Worm (Caenorhabditis elegans) whole organism, L3 larva: Measurements from ENCODE around the gene C05D11.1.

Source experiments
- ama-1 ChIP-seq: fragments of 150-350 bp; optimal IDR thresholded peaks from 2 replicates; lab custom pipeline; 2018
- ceh-28 ChIP-seq: fragments of 150-350 bp; optimal IDR thresholded peaks from 2 replicates; lab custom pipeline; 2014; ENCODE audit warnings: missing biosample characterization, missing genetic modification reagents, missing genetic modification characterization
- ceh-82 ChIP-seq: fragments of 150-350 bp; optimal IDR thresholded peaks from 2 replicates; lab custom pipeline; 2014; ENCODE audit warnings: missing biosample characterization, missing genetic modification characterization
- egl-27 ChIP-seq: sonication (generic microtip); optimal IDR thresholded peaks from 4 replicates; lab custom pipeline; 2017; ENCODE audit warnings: missing biosample characterization, missing genetic modification reagents, missing genetic modification characterization
- hmg-11 ChIP-seq: sonication (generic microtip); optimal IDR thresholded peaks from 2 replicates; lab custom pipeline; 2016; ENCODE audit warnings: missing genetic modification characterization, missing compliant biosample characterization
- lsy-12 ChIP-seq: sonication (generic microtip); optimal IDR thresholded peaks from 2 replicates; lab custom pipeline; 2016; ENCODE audit warnings: mild to moderate bottlenecking, missing genetic modification characterization, missing compliant biosample characterization
- mml-1 ChIP-seq: fragments of 150-350 bp; sonication (generic microtip); optimal IDR thresholded peaks from 3 replicates; lab custom pipeline; 2014; ENCODE audit warnings: missing biosample characterization, missing genetic modification characterization
- nhr-237 ChIP-seq: fragments of 150-350 bp; optimal IDR thresholded peaks from 2 replicates; lab custom pipeline; 2014; ENCODE audit warnings: missing biosample characterization, missing genetic modification characterization
- nhr-76 ChIP-seq: fragments of 150-350 bp; sonication (generic microtip); optimal IDR thresholded peaks from 5 replicates; lab custom pipeline; 2014; ENCODE audit warnings: missing biosample characterization, missing genetic modification characterization
- pqm-1 ChIP-seq: fragments of 150-350 bp; optimal IDR thresholded peaks from 2 replicates; lab custom pipeline; 2017; ENCODE audit warnings: missing biosample characterization, missing genetic modification characterization, inconsistent platforms
- skn-1 ChIP-seq: fragments of 150-350 bp; optimal IDR thresholded peaks from 2 replicates; lab custom pipeline; 2014; ENCODE audit warnings: missing biosample characterization, missing genetic modification characterization
- unc-62 ChIP-seq: fragments of 150-350 bp; sonication (generic microtip); optimal IDR thresholded peaks from 4 replicates; lab custom pipeline; 2014; ENCODE audit warnings: missing biosample characterization, missing genetic modification reagents, missing genetic modification characterization

DNA sequence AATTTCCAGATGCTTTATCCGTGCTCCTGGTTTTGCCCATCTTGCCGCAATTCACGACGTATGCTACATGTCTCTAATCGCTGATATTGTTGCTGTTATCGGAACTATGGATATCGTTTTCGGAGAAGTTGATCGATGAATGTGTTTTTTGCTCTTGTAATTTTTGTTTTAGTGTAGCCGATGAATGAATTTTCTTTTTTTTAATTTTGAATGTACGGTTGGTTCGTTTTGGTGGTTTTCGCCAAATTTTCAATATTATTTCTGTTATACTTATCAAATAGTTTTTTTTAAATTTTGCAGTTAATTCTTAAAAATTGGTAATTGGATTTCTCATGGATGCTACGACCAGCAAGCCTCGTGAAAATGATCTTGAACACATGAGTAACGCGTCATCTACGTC, 30.6 kb downstream of the C05D11.1 start, which contains the start of gene T26A5.2:
- TF ChIP-seq mml-1 (tag; lab: Kevin White, UChicago) (no peak), lsy-12 (tag; lab: Kevin White, UChicago) (no peak), hmg-11 (tag; lab: Kevin White, UChicago) (no peak), pqm-1 (no peak), nhr-76 (no peak), skn-1 (no peak), nhr-237 (no peak), ama-1 (lab: Kevin White, UChicago) (no peak), unc-62 (no peak), ceh-28 (tag; lab: Kevin White, UChicago) (no peak), egl-27 (tag; lab: Kevin White, UChicago) (no peak), ceh-82 (no peak)
